Fruit fly (Drosophila melanogaster) whole organism, embryonic: ENCODE measurements around the gene RabGGTa.

Experiments
- CG10321 ChIP-seq: fragments of 200-800 bp; sonication (Bioruptor generic); IDR thresholded peaks from 2 replicates; pipeline ENCODE4 v1.3.6; 2022; ENCODE audit warnings: missing biosample characterization, missing genetic modification characterization
- CG10654 ChIP-seq: fragments of 200-800 bp; sonication (Bioruptor generic); optimal IDR thresholded peaks from 2 replicates; lab custom pipeline; 2016; ENCODE audit warnings: missing biosample characterization, missing genetic modification characterization
- CG10959 ChIP-seq: fragments of 200-800 bp; sonication (Bioruptor generic); IDR thresholded peaks from 2 replicates; pipeline ENCODE4 v1.3.6; 2022; ENCODE audit warnings: missing biosample characterization, missing genetic modification characterization
- CG11085 ChIP-seq: fragments of 200-800 bp; sonication (Bioruptor generic); IDR thresholded peaks from 2 replicates; pipeline ENCODE4 v1.3.6; 2022; ENCODE audit warnings: missing biosample characterization, missing genetic modification characterization
- CG11398 ChIP-seq: fragments of 200-800 bp; sonication (Bioruptor generic); optimal IDR thresholded peaks from 2 replicates; lab custom pipeline; 2016; ENCODE audit warnings: missing biosample characterization, missing genetic modification characterization
- CG11560 ChIP-seq: fragments of 200-800 bp; sonication (Bioruptor generic); IDR thresholded peaks from 3 replicates; pipeline ENCODE4 v1.3.6; 2022; ENCODE audit warnings: missing biosample characterization, missing genetic modification characterization
- CG14050 ChIP-seq: fragments of 200-800 bp; sonication (Bioruptor generic); IDR thresholded peaks from 3 replicates; pipeline ENCODE4 v1.3.6; 2022; ENCODE audit warnings: missing biosample characterization, missing genetic modification characterization
- CG15011 ChIP-seq: fragments of 200-800 bp; sonication (Bioruptor generic); optimal IDR thresholded peaks from 3 replicates; lab custom pipeline; 2018; ENCODE audit warnings: missing biosample characterization, mild to moderate bottlenecking, missing genetic modification characterization
- CG1529 ChIP-seq: fragments of 200-800 bp; sonication (Bioruptor generic); optimal IDR thresholded peaks from 3 replicates; lab custom pipeline; 2018; ENCODE audit warnings: missing biosample characterization, missing genetic modification characterization
- CG18599 ChIP-seq: fragments of 200-800 bp; sonication (Bioruptor generic); optimal IDR thresholded peaks from 3 replicates; lab custom pipeline; 2017; ENCODE audit warnings: missing biosample characterization, missing genetic modification characterization, mild to moderate bottlenecking, moderate library complexity, missing genetic modification reagents
- CG18764 ChIP-seq: fragments of 200-800 bp; sonication (Bioruptor generic); optimal IDR thresholded peaks from 3 replicates; lab custom pipeline; 2016; ENCODE audit warnings: missing biosample characterization, missing genetic modification characterization
- CG2116 ChIP-seq: fragments of 200-800 bp; sonication (Bioruptor generic); optimal IDR thresholded peaks from 3 replicates; lab custom pipeline; 2018; ENCODE audit warnings: missing biosample characterization, mild to moderate bottlenecking, missing genetic modification characterization
- CG31441 ChIP-seq: fragments of 200-800 bp; sonication (Bioruptor generic); IDR thresholded peaks from 2 replicates; pipeline ENCODE4 v1.3.6; 2022; ENCODE audit warnings: missing biosample characterization, missing genetic modification characterization
- CG34376 ChIP-seq: fragments of 200-800 bp; sonication (Bioruptor generic); optimal IDR thresholded peaks from 2 replicates; lab custom pipeline; 2018; ENCODE audit warnings: missing biosample characterization, mild to moderate bottlenecking, missing genetic modification characterization
- CG34422 ChIP-seq: fragments of 200-800 bp; sonication (Bioruptor generic); IDR thresholded peaks from 3 replicates; pipeline ENCODE4 v1.3.6; 2022; ENCODE audit warnings: missing biosample characterization, missing genetic modification characterization
- CG3838 ChIP-seq: fragments of 200-800 bp; sonication (Bioruptor generic); optimal IDR thresholded peaks from 3 replicates; lab custom pipeline; 2016; ENCODE audit warnings: missing biosample characterization, missing genetic modification characterization
- CG42726 ChIP-seq: fragments of 200-800 bp; sonication (Bioruptor generic); IDR thresholded peaks from 2 replicates; pipeline ENCODE4 v1.3.6; 2022; ENCODE audit warnings: missing biosample characterization, missing genetic modification characterization; ENCODE audit not compliant: partially characterized antibody
- CG6272 ChIP-seq: fragments of 200-800 bp; sonication (Bioruptor generic); IDR thresholded peaks from 2 replicates; pipeline ENCODE4 v1.3.6; 2022; ENCODE audit warnings: missing biosample characterization, missing genetic modification characterization
- CG6765 ChIP-seq: fragments of 200-800 bp; sonication (Bioruptor generic); optimal IDR thresholded peaks from 3 replicates; lab custom pipeline; 2017; ENCODE audit warnings: missing biosample characterization, mild to moderate bottlenecking, missing genetic modification characterization
- CG7839 ChIP-seq: fragments of 200-800 bp; sonication (Bioruptor generic); optimal IDR thresholded peaks from 3 replicates; lab custom pipeline; 2018; ENCODE audit warnings: missing biosample characterization, mild to moderate bottlenecking, missing genetic modification characterization, moderate library complexity
- CrebB ChIP-seq: fragments of 200-800 bp; sonication (Bioruptor generic); optimal IDR thresholded peaks from 3 replicates; lab custom pipeline; 2018; ENCODE audit warnings: missing biosample characterization, mild to moderate bottlenecking, missing genetic modification characterization
- Fer2 ChIP-seq: fragments of 200-800 bp; sonication (Bioruptor generic); optimal IDR thresholded peaks from 2 replicates; lab custom pipeline; 2018; ENCODE audit warnings: missing biosample characterization, mild to moderate bottlenecking, missing genetic modification characterization, moderate library complexity
- Gsc ChIP-seq: fragments of 200-800 bp; sonication (Bioruptor generic); IDR thresholded peaks from 2 replicates; pipeline ENCODE4 v1.3.6; 2022; ENCODE audit warnings: missing biosample characterization, missing genetic modification characterization
- HLH3B ChIP-seq: fragments of 200-800 bp; sonication (Bioruptor generic); IDR thresholded peaks from 2 replicates; pipeline ENCODE4 v1.3.6; 2022; ENCODE audit warnings: missing biosample characterization, missing genetic modification characterization
- Hsf ChIP-seq: fragments of 200-800 bp; sonication (Bioruptor generic); optimal IDR thresholded peaks from 3 replicates; lab custom pipeline; 2016; ENCODE audit warnings: missing biosample characterization, missing genetic modification characterization
- Oaz ChIP-seq: fragments of 200-800 bp; sonication (Bioruptor generic); IDR thresholded peaks from 2 replicates; pipeline ENCODE4 v1.3.6; 2022; ENCODE audit warnings: missing biosample characterization, missing genetic modification characterization
- PHDP ChIP-seq: fragments of 200-800 bp; sonication (Bioruptor generic); optimal IDR thresholded peaks from 3 replicates; lab custom pipeline; 2018; ENCODE audit warnings: missing biosample characterization, mild to moderate bottlenecking, missing genetic modification characterization, moderate library complexity
- Scr ChIP-seq: fragments of 200-800 bp; sonication (Bioruptor generic); IDR thresholded peaks from 2 replicates; pipeline ENCODE4 v1.3.6; 2022; ENCODE audit warnings: missing biosample characterization, missing genetic modification characterization; ENCODE audit not compliant: partially characterized antibody
- Taf1 ChIP-seq: fragments of 200-800 bp; sonication (Bioruptor generic); IDR thresholded peaks from 2 replicates; pipeline ENCODE4 v1.3.6; 2022; ENCODE audit warnings: missing biosample characterization, missing genetic modification characterization
- aop ChIP-seq: fragments of 200-800 bp; sonication (Bioruptor generic); IDR thresholded peaks from 2 replicates; pipeline ENCODE4 v1.3.6; 2022; ENCODE audit warnings: missing biosample characterization, missing genetic modification characterization
- ara ChIP-seq: fragments of 200-800 bp; sonication (Bioruptor generic); IDR thresholded peaks from 2 replicates; pipeline ENCODE4 v1.3.6; 2022; ENCODE audit warnings: missing biosample characterization, missing genetic modification characterization
- cato ChIP-seq: fragments of 200-800 bp; sonication (Bioruptor generic); optimal IDR thresholded peaks from 2 replicates; lab custom pipeline; 2016; ENCODE audit warnings: missing biosample characterization, missing genetic modification characterization, borderline replicate concordance
- ci ChIP-seq: fragments of 200-800 bp; sonication (Bioruptor generic); IDR thresholded peaks from 3 replicates; pipeline ENCODE4 v1.3.6; 2022; ENCODE audit warnings: missing biosample characterization, missing genetic modification characterization
- crp ChIP-seq, 2 experiments: fragments of 200-800 bp; sonication (Bioruptor generic); optimal IDR thresholded peaks; 2 replicates in 1 of 2; 3 replicates in 1 of 2; lab custom pipeline; 2017; ENCODE audit warnings: missing biosample characterization in 2 of 2, missing genetic modification characterization in 2 of 2, mild to moderate bottlenecking in 1 of 2, moderate library complexity in 1 of 2
- dm ChIP-seq: fragments of 200-800 bp; sonication (Bioruptor generic); optimal IDR thresholded peaks from 3 replicates; lab custom pipeline; 2016; ENCODE audit warnings: missing biosample characterization, missing genetic modification characterization
- dmrt11E ChIP-seq: fragments of 200-800 bp; sonication (Bioruptor generic); optimal IDR thresholded peaks from 3 replicates; lab custom pipeline; 2018; ENCODE audit warnings: missing biosample characterization, mild to moderate bottlenecking, missing genetic modification characterization, moderate library complexity
- eyg ChIP-seq: fragments of 200-800 bp; sonication (Bioruptor generic); optimal IDR thresholded peaks from 3 replicates; lab custom pipeline; 2016; ENCODE audit warnings: missing biosample characterization, missing genetic modification characterization
- fru ChIP-seq: fragments of >200 bp; optimal IDR thresholded peaks from 2 replicates; lab custom pipeline; 2017
- ftz-f1 ChIP-seq: fragments of 200-800 bp; sonication (Bioruptor generic); optimal IDR thresholded peaks from 2 replicates; lab custom pipeline; 2016; ENCODE audit warnings: missing biosample characterization, missing genetic modification characterization
- gfzf ChIP-seq: fragments of 200-800 bp; sonication (Bioruptor generic); optimal IDR thresholded peaks from 2 replicates; lab custom pipeline; 2016; ENCODE audit warnings: missing biosample characterization, mild to moderate bottlenecking, missing genetic modification characterization, moderate library complexity
- pb ChIP-seq: fragments of 200-800 bp; sonication (Bioruptor generic); optimal IDR thresholded peaks from 3 replicates; lab custom pipeline; 2016; ENCODE audit warnings: missing biosample characterization, missing genetic modification characterization
- run ChIP-seq: fragments of 200-800 bp; sonication (Bioruptor generic); optimal IDR thresholded peaks from 3 replicates; lab custom pipeline; 2018; ENCODE audit warnings: missing biosample characterization, mild to moderate bottlenecking, missing genetic modification characterization
- sim ChIP-seq: fragments of 200-800 bp; sonication (Bioruptor generic); IDR thresholded peaks from 2 replicates; pipeline ENCODE4 v1.3.6; 2022; ENCODE audit warnings: missing biosample characterization, missing genetic modification characterization
- tll ChIP-seq, 2 experiments: fragments of 200-800 bp in 1 of 2; fragments of >200 bp in 1 of 2; sonication (Bioruptor generic) in 1 of 2; optimal IDR thresholded peaks; 2 replicates each; lab custom pipeline; 2017 to 2019; ENCODE audit warnings: missing biosample characterization in 2 of 2, missing genetic modification characterization in 2 of 2, mild to moderate bottlenecking in 1 of 2, moderate library complexity in 1 of 2
- wek ChIP-seq: fragments of 200-800 bp; sonication (Bioruptor generic); optimal IDR thresholded peaks from 3 replicates; lab custom pipeline; 2018; ENCODE audit warnings: missing biosample characterization, mild to moderate bottlenecking, missing genetic modification characterization, moderate library complexity

The RabGGTa gene

dm6 chr3R:5120461-5121214 is 7.2 kb upstream of the RabGGTa start (continued):
- TF ChIP-seq Taf1 (no peak), Scr (no peak), ci (GFP tag; lab: Robert Waterston, UW) (no peak), wek (GFP tag; lab: Kevin White, UChicago) (no peak), pb (no peak), ara (GFP tag; lab: Robert Waterston, UW) (0 out of 2 replicates have a peak, but pooled peaks have one; percentile 9), ftz-f1 (GFP tag; lab: Kevin White, UChicago) (no peak), CG14050 (no peak), CG34376 (GFP tag; lab: Kevin White, UChicago) (no peak), CG11085 (GFP tag; lab: Robert Waterston, UW) (no peak), sim (GFP tag; lab: Robert Waterston, UW) (no peak), Fer2 (tag; lab: Kevin White, UChicago) (no peak), CG11560 (tag; lab: Robert Waterston, UW) (0 out of 3 replicates have a peak, but pooled peaks have one; percentile 34), CG6765 (GFP tag; lab: Kevin White, UChicago) (no peak), CG10321 (GFP tag; lab: Robert Waterston, UW) (no peak), CG6272 (GFP tag; lab: Robert Waterston, UW) (no peak), CG7839 (tag; lab: Kevin White, UChicago) (peak; percentile 35), fru (lab: Kevin White, UChicago) (no peak), CG31441 (GFP tag; lab: Robert Waterston, UW) (0 out of 2 replicates have a peak, but pooled peaks have one; percentile 22), CG10959 (GFP tag; lab: Robert Waterston, UW) (no peak), CG42726 (GFP tag; lab: Robert Waterston, UW) (no peak), CG15011 (GFP tag; lab: Kevin White, UChicago) (no peak), CG34422 (GFP tag; lab: Robert Waterston, UW) (no peak), CG10654 (GFP tag; lab: Kevin White, UChicago) (no peak), CG3838 (no peak), run (tag; lab: Kevin White, UChicago) (no peak), CG1529 (GFP tag; lab: Kevin White, UChicago) (no peak), Oaz (GFP tag; lab: Robert Waterston, UW) (no peak), gfzf (GFP tag; lab: Kevin White, UChicago) (no peak), CG11398 (GFP tag; lab: Kevin White, UChicago) (no peak), aop (GFP tag; lab: Robert Waterston, UW) (no peak), CG18764 (GFP tag; lab: Kevin White, UChicago) (no peak), Hsf (no peak), CG18599 (GFP tag; lab: Kevin White, UChicago) (peak; percentile 70), Gsc (GFP tag; lab: Robert Waterston, UW) (no peak), HLH3B (no peak), cato (GFP tag; lab: Kevin White, UChicago) (no peak), CrebB (tag; lab: Kevin White, UChicago) (no peak), dmrt11E (tag; lab: Kevin White, UChicago) (peak; percentile 48), eyg (GFP tag; lab: Kevin White, UChicago) (no peak), tll (GFP tag; optimal IDR thresholded peaks at IDR 0.05; lab: Kevin White, UChicago) (peak in 1 of 2 experiments; percentile 47), PHDP (tag; lab: Kevin White, UChicago) (no peak), crp (GFP tag; optimal IDR thresholded peaks at IDR 0.05; lab: Kevin White, UChicago) (no peak), CG2116 (no peak), dm (GFP tag; lab: Kevin White, UChicago) (no peak)
